Worm (Caenorhabditis elegans): ENCODE results near the gene srbc-17.

ce11 chrV:2155232-2155631 is 22.3 kb upstream of the srbc-17 start, which contains the start of gene srbc-21:
- TF ChIP-seq nhr-76 (tag; optimal IDR thresholded peaks at IDR 0.05) (no peak), jun-1 (tag; optimal IDR thresholded peaks at IDR 0.05) (no peak), ama-1 (optimal IDR thresholded peaks at IDR 0.05) (no peak), nhr-25 (tag; optimal IDR thresholded peaks at IDR 0.05) (no peak), nhr-237 (tag; optimal IDR thresholded peaks at IDR 0.05) (no peak), snpc-4 (tag; optimal IDR thresholded peaks at IDR 0.05) (no peak), lin-15B (tag; optimal IDR thresholded peaks at IDR 0.05) (no peak), nhr-12 (tag; optimal IDR thresholded peaks at IDR 0.05) (no peak), egl-27 (tag; optimal IDR thresholded peaks at IDR 0.05) (no peak)
